Fruit fly (Drosophila melanogaster) whole organism, embryonic: ENCODE results near the gene lwr.

Experiments
- CG1024 ChIP-seq: fragments of 200-800 bp; sonication (Bioruptor generic); IDR thresholded peaks from 2 replicates; pipeline ENCODE4 v1.3.6; 2022; ENCODE audit warnings: missing biosample characterization, missing genetic modification characterization
- CG10959 ChIP-seq: fragments of 200-800 bp; sonication (Bioruptor generic); IDR thresholded peaks from 2 replicates; pipeline ENCODE4 v1.3.6; 2022; ENCODE audit warnings: missing biosample characterization, missing genetic modification characterization
- CG13424 ChIP-seq: fragments of 200-800 bp; sonication (Bioruptor generic); optimal IDR thresholded peaks from 2 replicates; lab custom pipeline; 2019; ENCODE audit warnings: missing biosample characterization, mild to moderate bottlenecking, missing genetic modification characterization, moderate library complexity
- CG13624 ChIP-seq: fragments of 200-800 bp; sonication (Bioruptor generic); optimal IDR thresholded peaks from 2 replicates; lab custom pipeline; 2016; ENCODE audit warnings: missing biosample characterization, missing genetic modification characterization
- CG1647 ChIP-seq: fragments of 200-800 bp; sonication (Bioruptor generic); optimal IDR thresholded peaks from 3 replicates; lab custom pipeline; 2016; ENCODE audit warnings: missing biosample characterization, missing genetic modification characterization
- CG18262 ChIP-seq: fragments of 200-800 bp; optimal IDR thresholded peaks from 3 replicates; lab custom pipeline; 2019; ENCODE audit warnings: missing biosample characterization, mild to moderate bottlenecking, missing genetic modification characterization, moderate library complexity
- CG1832 ChIP-seq: fragments of 200-800 bp; sonication (Bioruptor generic); optimal IDR thresholded peaks from 2 replicates; lab custom pipeline; 2017; ENCODE audit warnings: missing biosample characterization, mild to moderate bottlenecking, missing genetic modification characterization, inconsistent platforms
- CG18764 ChIP-seq: fragments of 200-800 bp; sonication (Bioruptor generic); optimal IDR thresholded peaks from 3 replicates; lab custom pipeline; 2016; ENCODE audit warnings: missing biosample characterization, missing genetic modification characterization
- CG2120 ChIP-seq: fragments of 200-800 bp; sonication (Bioruptor generic); optimal IDR thresholded peaks from 3 replicates; lab custom pipeline; 2016; ENCODE audit warnings: missing biosample characterization, missing genetic modification characterization
- CG43689 ChIP-seq: fragments of 200-800 bp; sonication (Bioruptor generic); IDR thresholded peaks from 2 replicates; pipeline ENCODE4 v1.3.6; 2022; ENCODE audit warnings: missing biosample characterization, missing genetic modification characterization
- CG4617 ChIP-seq: fragments of 200-800 bp; sonication (Bioruptor generic); optimal IDR thresholded peaks from 3 replicates; lab custom pipeline; 2016; ENCODE audit warnings: missing biosample characterization, missing genetic modification characterization, borderline replicate concordance
- CG7987 ChIP-seq: fragments of 200-800 bp; sonication (Bioruptor generic); optimal IDR thresholded peaks from 2 replicates; lab custom pipeline; 2018; ENCODE audit warnings: missing biosample characterization, mild to moderate bottlenecking, missing genetic modification characterization, moderate library complexity
- CG8944 ChIP-seq: fragments of 200-800 bp; sonication (Bioruptor generic); optimal IDR thresholded peaks from 3 replicates; lab custom pipeline; 2016; ENCODE audit warnings: missing biosample characterization, missing genetic modification characterization
- D19B ChIP-seq: fragments of 200-800 bp; sonication (Bioruptor generic); optimal IDR thresholded peaks from 2 replicates; lab custom pipeline; 2017; ENCODE audit warnings: missing biosample characterization, mild to moderate bottlenecking, missing genetic modification characterization
- Dad ChIP-seq: fragments of 200-800 bp; sonication (Bioruptor generic); optimal IDR thresholded peaks from 3 replicates; lab custom pipeline; 2016; ENCODE audit warnings: missing biosample characterization, missing genetic modification characterization
- Dip3 ChIP-seq: fragments of 200-800 bp; sonication (Bioruptor generic); optimal IDR thresholded peaks from 3 replicates; lab custom pipeline; 2016; ENCODE audit warnings: missing biosample characterization, missing genetic modification characterization
- E2f1 ChIP-seq: fragments of 200-800 bp; sonication (Bioruptor generic); IDR thresholded peaks from 2 replicates; pipeline ENCODE4 v1.3.6; 2022; ENCODE audit warnings: missing biosample characterization, missing genetic modification characterization
- Ets65A ChIP-seq: fragments of 200-800 bp; sonication (Bioruptor generic); peaks from one replicate; lab custom pipeline; 2016; ENCODE audit warnings: missing biosample characterization, missing genetic modification characterization
- Fer2 ChIP-seq: fragments of 200-800 bp; sonication (Bioruptor generic); optimal IDR thresholded peaks from 2 replicates; lab custom pipeline; 2018; ENCODE audit warnings: missing biosample characterization, mild to moderate bottlenecking, missing genetic modification characterization, moderate library complexity
- H15 ChIP-seq: fragments of 200-800 bp; sonication (Bioruptor generic); IDR thresholded peaks from 3 replicates; pipeline ENCODE4 v1.3.6; 2022; ENCODE audit warnings: missing biosample characterization, missing genetic modification characterization
- HmgZ ChIP-seq: fragments of 200-800 bp; sonication (Bioruptor generic); optimal IDR thresholded peaks from 2 replicates; lab custom pipeline; 2018; ENCODE audit warnings: missing biosample characterization, mild to moderate bottlenecking, missing genetic modification characterization
- NC2β ChIP-seq: fragments of 200-800 bp; sonication (Bioruptor generic); optimal IDR thresholded peaks from 2 replicates; lab custom pipeline; 2016; ENCODE audit warnings: missing biosample characterization, missing genetic modification characterization
- Poxn ChIP-seq: fragments of 200-800 bp; sonication (Bioruptor generic); IDR thresholded peaks from 2 replicates; pipeline ENCODE4 v1.3.6; 2022; ENCODE audit warnings: missing biosample characterization, missing genetic modification characterization
- Rx ChIP-seq: fragments of 200-800 bp; sonication (Bioruptor generic); IDR thresholded peaks from 2 replicates; pipeline ENCODE4 v1.3.6; 2022; ENCODE audit warnings: missing biosample characterization, missing genetic modification characterization
- Scr ChIP-seq: fragments of 200-800 bp; sonication (Bioruptor generic); IDR thresholded peaks from 2 replicates; pipeline ENCODE4 v1.3.6; 2022; ENCODE audit warnings: missing biosample characterization, missing genetic modification characterization; ENCODE audit not compliant: partially characterized antibody
- Sox102F ChIP-seq: fragments of 200-800 bp; sonication (Bioruptor generic); optimal IDR thresholded peaks from 2 replicates; lab custom pipeline; 2018; ENCODE audit warnings: missing biosample characterization, mild to moderate bottlenecking, missing genetic modification characterization, moderate library complexity
- Stat92E ChIP-seq, 3 experiments: fragments of >200 bp in 2 of 3; fragments of 200-800 bp in 1 of 3; sonication (Bioruptor generic) in 1 of 3; optimal IDR thresholded peaks; 2 replicates each; lab custom pipeline; 2017 to 2019; ENCODE audit warnings: missing biosample characterization in 3 of 3, missing genetic modification characterization in 3 of 3, mild to moderate bottlenecking in 1 of 3, moderate library complexity in 1 of 3
- az2 ChIP-seq: fragments of 200-800 bp; sonication (Bioruptor generic); optimal IDR thresholded peaks from 3 replicates; lab custom pipeline; 2016; ENCODE audit warnings: missing biosample characterization, missing genetic modification characterization
- br ChIP-seq: fragments of >200 bp; optimal IDR thresholded peaks from 2 replicates; lab custom pipeline; 2017
- cad ChIP-seq: fragments of >200 bp; optimal IDR thresholded peaks from 2 replicates; lab custom pipeline; 2017; ENCODE audit warnings: missing biosample characterization, missing genetic modification characterization
- chif ChIP-seq, 2 experiments: fragments of 200-800 bp; sonication (Bioruptor generic); optimal IDR thresholded peaks; 3 replicates each; lab custom pipeline; 2016; ENCODE audit warnings: missing biosample characterization in 2 of 2, missing genetic modification characterization in 2 of 2
- chn ChIP-seq: fragments of 200-800 bp; sonication (Bioruptor generic); optimal IDR thresholded peaks from 2 replicates; lab custom pipeline; 2016; ENCODE audit warnings: missing biosample characterization, missing genetic modification characterization
- crol ChIP-seq: fragments of 200-800 bp; sonication (Bioruptor generic); IDR thresholded peaks from 2 replicates; pipeline ENCODE4 v1.3.6; 2022; ENCODE audit warnings: missing biosample characterization, missing genetic modification characterization
- crp ChIP-seq, 2 experiments: fragments of 200-800 bp; sonication (Bioruptor generic); optimal IDR thresholded peaks; 2 replicates in 1 of 2; 3 replicates in 1 of 2; lab custom pipeline; 2017; ENCODE audit warnings: missing biosample characterization in 2 of 2, missing genetic modification characterization in 2 of 2, mild to moderate bottlenecking in 1 of 2, moderate library complexity in 1 of 2
- dmrt99B ChIP-seq: fragments of 200-800 bp; sonication (Bioruptor generic); optimal IDR thresholded peaks from 2 replicates; lab custom pipeline; 2018; ENCODE audit warnings: missing biosample characterization, mild to moderate bottlenecking, missing genetic modification characterization, moderate library complexity
- dpn ChIP-seq, 2 experiments: fragments of 200-800 bp; sonication (Bioruptor generic); optimal IDR thresholded peaks; 3 replicates each; lab custom pipeline; 2016; ENCODE audit warnings: missing biosample characterization in 2 of 2, missing genetic modification characterization in 2 of 2
- eyg ChIP-seq: fragments of 200-800 bp; sonication (Bioruptor generic); optimal IDR thresholded peaks from 3 replicates; lab custom pipeline; 2016; ENCODE audit warnings: missing biosample characterization, missing genetic modification characterization
- ftz-f1 ChIP-seq: fragments of 200-800 bp; sonication (Bioruptor generic); optimal IDR thresholded peaks from 2 replicates; lab custom pipeline; 2016; ENCODE audit warnings: missing biosample characterization, missing genetic modification characterization
- gfzf ChIP-seq: fragments of 200-800 bp; sonication (Bioruptor generic); optimal IDR thresholded peaks from 2 replicates; lab custom pipeline; 2016; ENCODE audit warnings: missing biosample characterization, mild to moderate bottlenecking, missing genetic modification characterization, moderate library complexity
- grn ChIP-seq: fragments of 200-800 bp; sonication (Bioruptor generic); optimal IDR thresholded peaks from 3 replicates; lab custom pipeline; 2017; ENCODE audit warnings: missing biosample characterization, missing genetic modification characterization
- gsb-n ChIP-seq: fragments of 200-800 bp; sonication (Bioruptor generic); optimal IDR thresholded peaks from 3 replicates; lab custom pipeline; 2018; ENCODE audit warnings: missing biosample characterization, mild to moderate bottlenecking, missing genetic modification characterization
- gt ChIP-seq: fragments of 200-800 bp; sonication (Bioruptor generic); IDR thresholded peaks from 2 replicates; pipeline ENCODE4 v1.3.6; 2022; ENCODE audit warnings: missing biosample characterization, missing genetic modification characterization
- kay ChIP-seq: fragments of 200-800 bp; sonication (Bioruptor generic); optimal IDR thresholded peaks from 2 replicates; lab custom pipeline; 2016; ENCODE audit warnings: missing biosample characterization, missing genetic modification characterization
- lab ChIP-seq: fragments of 200-800 bp; sonication (Bioruptor generic); optimal IDR thresholded peaks from 3 replicates; lab custom pipeline; 2017; ENCODE audit warnings: missing biosample characterization, missing genetic modification characterization, mild to moderate bottlenecking, moderate library complexity, missing genetic modification reagents
- oc ChIP-seq: fragments of 200-800 bp; sonication (Bioruptor generic); optimal IDR thresholded peaks from 2 replicates; lab custom pipeline; 2018; ENCODE audit warnings: missing biosample characterization, mild to moderate bottlenecking, missing genetic modification characterization, moderate library complexity
- stc ChIP-seq: fragments of 200-800 bp; sonication (Bioruptor generic); IDR thresholded peaks from 2 replicates; pipeline ENCODE4 v1.3.6; 2022; ENCODE audit warnings: missing biosample characterization, missing genetic modification characterization
- unpg ChIP-seq: fragments of 200-800 bp; sonication (Bioruptor generic); optimal IDR thresholded peaks from 3 replicates; lab custom pipeline; 2018; ENCODE audit warnings: missing biosample characterization, mild to moderate bottlenecking, missing genetic modification characterization, moderate library complexity
- zen2 ChIP-seq: fragments of 200-800 bp; sonication (Bioruptor generic); IDR thresholded peaks from 3 replicates; pipeline ENCODE4 v1.3.6; 2022; ENCODE audit warnings: missing biosample characterization, missing genetic modification characterization; ENCODE audit not compliant: partially characterized antibody

Gene lwr

DNA sequence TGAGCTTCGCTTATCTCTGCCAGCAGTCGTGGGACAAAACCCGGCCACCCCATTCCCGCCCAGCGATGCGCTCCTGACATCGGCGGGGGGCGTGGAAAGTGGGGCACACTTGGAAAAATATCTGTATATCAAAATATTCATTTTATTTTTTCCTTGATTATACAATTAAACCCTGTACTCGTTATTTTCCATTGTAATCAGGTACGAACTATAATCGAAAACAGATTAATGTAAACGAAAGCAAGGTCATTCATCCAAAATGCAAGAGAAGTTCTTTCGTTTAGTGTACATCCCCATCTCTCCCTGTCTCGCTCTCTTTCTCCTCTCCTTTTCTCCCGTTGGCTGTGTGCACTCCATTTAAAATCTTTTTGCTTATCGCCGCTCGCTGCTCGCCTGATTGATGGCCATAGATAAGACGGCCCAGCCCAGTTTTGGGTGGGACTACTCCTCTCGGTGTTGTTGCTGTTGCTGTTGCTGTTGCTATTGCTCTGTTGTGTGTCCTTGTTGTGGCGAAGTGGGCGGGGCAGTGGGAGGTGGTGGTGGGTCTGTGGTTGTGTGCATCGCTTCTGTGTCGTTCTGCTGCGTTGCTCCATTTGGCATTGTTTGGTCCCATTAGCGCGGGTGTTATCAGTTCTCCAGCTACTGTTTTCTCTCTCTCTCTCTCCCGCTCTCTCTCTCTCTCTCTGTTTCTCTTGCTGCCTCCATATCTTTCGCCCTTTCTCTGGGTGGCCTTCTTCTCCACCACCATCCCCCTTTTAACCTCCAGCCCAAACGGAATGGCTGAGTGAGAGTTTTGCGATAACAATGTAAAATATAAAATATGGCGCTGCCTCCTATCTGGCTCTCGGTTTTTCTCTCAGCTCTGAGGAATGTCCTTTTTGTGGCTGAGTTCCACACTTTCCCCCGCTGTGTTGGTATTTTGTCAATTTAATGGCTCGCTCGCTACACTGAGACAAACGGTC, 26.1 kb downstream of the lwr start (continued):
- TF ChIP-seq zen2 (GFP tag; lab: Robert Waterston, UW): no peak
- peak; percentile 21 for TF ChIP-seq CG7987 (GFP tag; lab: Kevin White, UChicago)
- TF ChIP-seq E2f1 (GFP tag; lab: Robert Waterston, UW): peak; percentile 67
- peak; percentile 59 for TF ChIP-seq CG8944
- TF ChIP-seq oc: peak; percentile 81
- peak; percentile 0 for TF ChIP-seq kay (GFP tag; lab: Kevin White, UChicago)
- TF ChIP-seq CG10959 (GFP tag; lab: Robert Waterston, UW): 0 out of 2 replicates have a peak, but pooled peaks have one; percentile 25
- no peak for TF ChIP-seq CG1647 (GFP tag; lab: Kevin White, UChicago)
- TF ChIP-seq stc (GFP tag; lab: Robert Waterston, UW): peak; percentile 65
- no peak for TF ChIP-seq br (lab: Kevin White, UChicago)
- peak; percentile 77 for TF ChIP-seq gsb-n (tag; lab: Kevin White, UChicago)
- peak; percentile 72; the same call in 1 of the 2 replicates for TF ChIP-seq crol
- TF ChIP-seq ftz-f1 (GFP tag; lab: Kevin White, UChicago): no peak
- peak; percentile 98 for TF ChIP-seq grn (GFP tag; lab: Kevin White, UChicago)
- TF ChIP-seq unpg (GFP tag; lab: Kevin White, UChicago): peak; percentile 79
- no peak for TF ChIP-seq Fer2 (tag; lab: Kevin White, UChicago)
- peak; percentile 67 to 70 for TF ChIP-seq dpn (GFP tag; optimal IDR thresholded peaks at IDR 0.05; lab: Kevin White, UChicago)
- TF ChIP-seq CG18764 (GFP tag; lab: Kevin White, UChicago): peak; percentile 49
- TF ChIP-seq gt (GFP tag; lab: Robert Waterston, UW): peak; percentile 47; the same call in 1 of the 2 replicates
- peak; percentile 50 for TF ChIP-seq HmgZ (tag; lab: Kevin White, UChicago)
- TF ChIP-seq Stat92E (GFP tag; optimal IDR thresholded peaks at IDR 0.05; lab: Kevin White, UChicago): no peak
- TF ChIP-seq Dip3 (GFP tag; lab: Kevin White, UChicago): peak; percentile 18
- peak; percentile 80 for TF ChIP-seq chn
- peak; percentile 32 for TF ChIP-seq CG1832 (GFP tag; lab: Kevin White, UChicago)
- TF ChIP-seq CG1024 (GFP tag; lab: Robert Waterston, UW): no peak; the same call in 1 of the 2 replicates
- peak; percentile 90 for TF ChIP-seq lab (GFP tag; lab: Kevin White, UChicago)
- TF ChIP-seq CG18262 (tag; lab: Kevin White, UChicago): peak; percentile 84
- TF ChIP-seq NC2β (GFP tag; lab: Kevin White, UChicago): peak; percentile 67
- peak; percentile 89 for TF ChIP-seq Sox102F (GFP tag; lab: Kevin White, UChicago)
- TF ChIP-seq Dad (GFP tag; lab: Kevin White, UChicago): no peak
- peak; percentile 67 for TF ChIP-seq Ets65A (GFP tag; lab: Kevin White, UChicago)
- no peak for TF ChIP-seq gfzf (GFP tag; lab: Kevin White, UChicago)
- peak; percentile 72 to 80 for TF ChIP-seq chif (GFP tag; optimal IDR thresholded peaks at IDR 0.05; lab: Kevin White, UChicago)
- 0 out of 2 replicates have a peak, but pooled peaks have one; percentile 9 for TF ChIP-seq CG43689 (GFP tag; lab: Robert Waterston, UW)
- TF ChIP-seq crp (GFP tag; optimal IDR thresholded peaks at IDR 0.05; lab: Kevin White, UChicago): peak in 1 of 2 experiments; percentile 8
- peak; percentile 19 for TF ChIP-seq CG13624
- TF ChIP-seq D19B (GFP tag; lab: Kevin White, UChicago): peak; percentile 5
- TF ChIP-seq dmrt99B (tag; lab: Kevin White, UChicago): peak; percentile 86
- peak; percentile 19 for TF ChIP-seq CG4617 (GFP tag; lab: Kevin White, UChicago)
- no peak for TF ChIP-seq cad (GFP tag; lab: Kevin White, UChicago)
- no peak for TF ChIP-seq eyg
- TF ChIP-seq H15: peak; percentile 82
- TF ChIP-seq Scr (GFP tag; lab: Robert Waterston, UW): no peak
- peak; percentile 67 for TF ChIP-seq CG2120 (GFP tag; lab: Kevin White, UChicago)
- peak; percentile 80 for TF ChIP-seq az2 (GFP tag; lab: Kevin White, UChicago)
- no peak for TF ChIP-seq Poxn
- peak; percentile 59 for TF ChIP-seq Rx (GFP tag; lab: Robert Waterston, UW)
- peak; percentile 75 for TF ChIP-seq CG13424 (tag; lab: Kevin White, UChicago)
